Worm (Caenorhabditis elegans): ENCODE data around the gene toca-1.

The toca-1 gene

ce11 chrX:1543432-1543831 is 22.1 kb upstream of the toca-1 start:
- no peak for TF ChIP-seq ceh-24 (tag; optimal IDR thresholded peaks at IDR 0.05)
- no peak for TF ChIP-seq zip-5 (tag; optimal IDR thresholded peaks at IDR 0.05)
- TF ChIP-seq odd-2 (tag; optimal IDR thresholded peaks at IDR 0.05), result no peak
- TF ChIP-seq dve-1 (tag; optimal IDR thresholded peaks at IDR 0.05), result no peak
- TF ChIP-seq ttx-3 (tag; optimal IDR thresholded peaks at IDR 0.05), result no peak
- no peak for TF ChIP-seq ceh-9 (tag; optimal IDR thresholded peaks at IDR 0.05)
- no peak for TF ChIP-seq hlh-30 (tag; optimal IDR thresholded peaks at IDR 0.05; ENCODE audit: insufficient read depth)
- no peak for TF ChIP-seq elt-2 (tag; optimal IDR thresholded peaks at IDR 0.05)

ce11 chrX:1541072-1541471 is 19.8 kb upstream of the toca-1 start:
- TF ChIP-seq dmd-4 (tag; optimal IDR thresholded peaks at IDR 0.05; ENCODE audit: borderline replicate concordance) (no peak), lin-11 (tag; optimal IDR thresholded peaks at IDR 0.05) (no peak), ceh-2 (tag; optimal IDR thresholded peaks at IDR 0.05) (no peak), ceh-24 (tag; optimal IDR thresholded peaks at IDR 0.05) (no peak), ama-1 (optimal IDR thresholded peaks at IDR 0.05) (no peak), C38D4.7 (GFP tag; optimal IDR thresholded peaks at IDR 0.05) (no peak), pax-1 (tag; optimal IDR thresholded peaks at IDR 0.05) (no peak), che-1 (tag; optimal IDR thresholded peaks at IDR 0.05) (no peak), unc-55 (GFP tag; optimal IDR thresholded peaks at IDR 0.05) (no peak), tbx-7 (tag; optimal IDR thresholded peaks at IDR 0.05) (no peak), ref-2 (tag; optimal IDR thresholded peaks at IDR 0.05) (no peak), ets-4 (tag; optimal IDR thresholded peaks at IDR 0.05) (no peak), Y22D7AL.16 (tag; optimal IDR thresholded peaks at IDR 0.05) (no peak), pros-1 (tag; optimal IDR thresholded peaks at IDR 0.05) (no peak), hlh-30 (tag; optimal IDR thresholded peaks at IDR 0.05; ENCODE audit: insufficient read depth) (no peak), zip-5 (tag; optimal IDR thresholded peaks at IDR 0.05) (no peak), T23F11.4 (GFP tag; optimal IDR thresholded peaks at IDR 0.05) (no peak), ceh-45 (GFP tag; IDR thresholded peaks at IDR 0.05) (no peak)

DNA sequence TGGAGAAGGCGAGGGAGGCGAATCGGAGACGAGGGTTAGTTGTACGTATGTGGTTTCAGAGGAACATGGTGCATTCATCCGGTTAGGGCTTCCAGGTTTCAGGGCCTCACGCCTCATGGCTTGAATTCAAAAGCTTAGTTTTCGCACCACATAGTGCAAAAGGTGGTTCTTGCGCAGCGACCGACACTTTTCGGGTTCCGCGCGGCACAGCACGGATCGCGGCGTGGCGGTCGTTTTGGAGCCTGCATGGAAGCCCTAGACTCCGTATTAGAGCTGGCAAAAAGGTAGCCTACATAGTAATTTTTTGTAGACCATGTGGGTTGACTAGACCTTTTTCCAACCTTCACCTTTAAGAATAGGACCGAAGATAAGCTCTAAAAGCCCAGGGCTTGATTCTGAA is 17.5 kb upstream of the toca-1 start:
- TF ChIP-seq ceh-9 (tag; optimal IDR thresholded peaks at IDR 0.05) (no peak), ets-4 (tag; optimal IDR thresholded peaks at IDR 0.05) (no peak), ceh-22 (tag; optimal IDR thresholded peaks at IDR 0.05) (no peak), unc-3 (GFP tag; conservative IDR thresholded peaks at IDR 0.05) (no peak), unc-3 (tag; optimal IDR thresholded peaks at IDR 0.05) (no peak), ceh-2 (tag; optimal IDR thresholded peaks at IDR 0.05) (no peak)

DNA sequence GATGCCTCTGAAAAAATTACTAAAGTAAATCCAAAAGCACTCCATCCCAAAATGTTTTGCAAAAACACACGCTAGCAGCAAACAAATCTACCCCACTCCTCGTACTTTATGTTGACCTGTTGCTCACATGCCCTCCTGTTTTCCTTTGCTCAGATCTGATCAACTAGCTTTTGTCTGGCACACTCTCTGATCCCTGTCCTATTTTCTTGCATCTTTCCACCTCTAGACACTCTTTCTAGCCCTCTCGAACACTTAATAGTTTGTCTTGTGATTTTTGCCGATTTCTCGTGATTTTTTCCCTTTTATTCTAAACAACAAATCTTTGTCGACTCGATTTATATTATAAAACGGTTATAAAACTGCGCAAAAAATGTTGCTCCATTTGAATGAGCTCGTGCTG is 14.9 kb upstream of the toca-1 start, which contains the start of gene K06A9.2:
TSS of gene K06A9.2 (plus strand) at position 229 of the 400 bp plus-strand sequence.
- TF ChIP-seq ceh-18 (tag; optimal IDR thresholded peaks at IDR 0.05) (peak; percentile 12), ets-4 (tag; optimal IDR thresholded peaks at IDR 0.05) (no peak)

DNA sequence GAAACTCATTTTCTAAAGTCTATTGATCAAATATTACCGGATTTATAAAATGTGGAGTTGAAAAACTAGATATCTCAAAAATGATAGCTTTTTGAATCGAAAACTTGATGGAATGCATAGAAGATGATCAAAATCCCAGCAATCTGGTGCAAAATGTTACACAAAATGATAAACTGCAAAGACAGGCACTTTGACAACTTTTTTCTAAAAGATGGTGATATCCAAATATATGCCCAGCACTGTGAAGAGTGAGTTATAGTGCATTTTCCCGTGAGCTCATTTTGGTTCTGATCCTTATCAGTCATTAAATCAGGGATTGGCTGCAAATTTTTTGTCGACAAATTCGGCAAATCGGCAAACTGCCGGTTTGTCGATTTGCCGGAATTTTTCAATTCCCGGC is 14.0 kb upstream of the toca-1 start, which contains the start of gene K06A9.3:
TSS of gene K06A9.3 (minus strand) at position 101 of the 400 bp plus-strand sequence.
- no peak for TF ChIP-seq mec-3 (tag; optimal IDR thresholded peaks at IDR 0.05; ENCODE audit: borderline replicate concordance)
- no peak for TF ChIP-seq hlh-6 (tag; optimal IDR thresholded peaks at IDR 0.05)
- no peak for TF ChIP-seq unc-55 (GFP tag; optimal IDR thresholded peaks at IDR 0.05)
- TF ChIP-seq elt-4 (tag; optimal IDR thresholded peaks at IDR 0.05), result no peak
- no peak for TF ChIP-seq odd-2 (tag; optimal IDR thresholded peaks at IDR 0.05)
- no peak for TF ChIP-seq pqm-1 (tag; optimal IDR thresholded peaks at IDR 0.05)
- TF ChIP-seq ceh-9 (tag; optimal IDR thresholded peaks at IDR 0.05), result no peak
- TF ChIP-seq nhr-232 (tag; optimal IDR thresholded peaks at IDR 0.05), result no peak
- TF ChIP-seq ceh-45 (GFP tag; IDR thresholded peaks at IDR 0.05), result no peak

- TF ChIP-seq T23F11.4 (GFP tag; optimal IDR thresholded peaks at IDR 0.05) (no peak), fkh-10 (GFP tag; optimal IDR thresholded peaks at IDR 0.05) (no peak), hlh-6 (tag; optimal IDR thresholded peaks at IDR 0.05) (no peak), nfya-1 (tag; optimal IDR thresholded peaks at IDR 0.05) (peak; percentile 63), ceh-24 (tag; optimal IDR thresholded peaks at IDR 0.05) (no peak), ceh-31 (tag; optimal IDR thresholded peaks at IDR 0.05) (peak; percentile 4), unc-55 (GFP tag; optimal IDR thresholded peaks at IDR 0.05) (no peak), zip-5 (tag; optimal IDR thresholded peaks at IDR 0.05) (no peak), sdc-2 (tag; optimal IDR thresholded peaks at IDR 0.05) (no peak), sox-4 (tag; optimal IDR thresholded peaks at IDR 0.05) (no peak), hlh-30 (tag; optimal IDR thresholded peaks at IDR 0.05; ENCODE audit: insufficient read depth) (peak; percentile 14), ceh-9 (tag; optimal IDR thresholded peaks at IDR 0.05) (no peak)
Measured at ce11 chrX:1529013-1529412, 7.7 kb upstream of the toca-1 start.

Data from whole organism, late embryonic.